Worm (Caenorhabditis elegans): ENCODE data around the gene appg-1.
A peak's percentile ranks its signal among the peaks of the same experiment; 100 is the strongest.

Gene appg-1

ce11 chrII:10309337-10309736, 16.5 kb upstream of the appg-1 start, which contains the start of gene ZK970.8 (continued):
- TF ChIP-seq hlh-4 (tag; optimal IDR thresholded peaks at IDR 0.05), result no peak

ce11 chrII:10311973-10312372, 13.9 kb upstream of the appg-1 start, which contains the start of gene srlf-34:
srlf-34 (plus strand) TSS chrII:10312293.
- no peak for TF ChIP-seq ceh-63 (GFP tag; optimal IDR thresholded peaks at IDR 0.05)
- TF ChIP-seq nhr-28 (tag; optimal IDR thresholded peaks at IDR 0.05), result no peak
- TF ChIP-seq tlp-1 (tag; optimal IDR thresholded peaks at IDR 0.05), result no peak
- no peak for TF ChIP-seq rnt-1 (tag; optimal IDR thresholded peaks at IDR 0.05)
- TF ChIP-seq nhr-47 (tag; optimal IDR thresholded peaks at IDR 0.05), result no peak
- no peak for TF ChIP-seq efl-1 (optimal IDR thresholded peaks at IDR 0.05)
- TF ChIP-seq efl-1 (GFP tag; optimal IDR thresholded peaks at IDR 0.05 in 1 of 2), result peak in 1 of 2 experiments; percentile 10
- no peak for TF ChIP-seq efl-3 (GFP tag; optimal IDR thresholded peaks at IDR 0.05)
- no peak for TF ChIP-seq sup-37 (GFP tag; optimal IDR thresholded peaks at IDR 0.05)
- no peak for TF ChIP-seq nhr-71 (tag; optimal IDR thresholded peaks at IDR 0.05)
- no peak for TF ChIP-seq egl-13 (tag; optimal IDR thresholded peaks at IDR 0.05)
- no peak for TF ChIP-seq tbx-2 (tag; optimal IDR thresholded peaks at IDR 0.05)
- TF ChIP-seq nhr-76 (tag; optimal IDR thresholded peaks at IDR 0.05), result no peak
- no peak for TF ChIP-seq C04F5.9 (tag; optimal IDR thresholded peaks at IDR 0.05)
- no peak for TF ChIP-seq fos-1 (tag; optimal IDR thresholded peaks at IDR 0.05)
- no peak for TF ChIP-seq unc-130 (tag; optimal IDR thresholded peaks at IDR 0.05)
- no peak for TF ChIP-seq sptf-1 (tag; optimal IDR thresholded peaks at IDR 0.05)
- TF ChIP-seq isw-1 (GFP tag; IDR thresholded peaks at IDR 0.05), result no peak
- peak; percentile 76 for TF ChIP-seq nhr-85 (tag)

DNA sequence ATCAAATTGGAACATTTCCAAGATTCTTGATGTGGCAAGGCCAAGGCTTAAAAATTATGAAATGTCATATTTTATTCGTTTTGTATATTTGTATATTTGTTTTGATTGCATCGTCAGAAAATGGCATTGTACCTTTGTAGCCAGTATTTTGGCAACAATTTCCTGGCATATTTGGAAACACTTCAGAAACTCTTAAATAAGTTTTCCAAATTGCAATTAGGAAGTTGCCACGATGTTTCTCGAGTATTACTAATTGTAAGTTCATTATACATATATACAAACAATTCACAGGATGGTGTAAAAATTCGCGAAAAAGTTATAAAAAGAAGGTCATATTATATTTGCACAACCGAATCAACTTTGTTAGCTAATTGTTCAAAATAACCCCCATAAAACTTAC, 10.6 kb upstream of the appg-1 start, which contains the start of gene idpp-8:
Gene idpp-8 (plus strand): TSS at position 301 of the 400 bp plus-strand sequence.
- TF ChIP-seq egl-13 (tag; optimal IDR thresholded peaks at IDR 0.05), result no peak
- no peak for TF ChIP-seq nhr-12 (tag; optimal IDR thresholded peaks at IDR 0.05)
- no peak for TF ChIP-seq tlp-1 (tag; optimal IDR thresholded peaks at IDR 0.05)
- no peak for TF ChIP-seq hlh-17 (GFP tag; optimal IDR thresholded peaks at IDR 0.05; ENCODE audit: borderline replicate concordance)
- no peak for TF ChIP-seq nhr-20 (tag; optimal IDR thresholded peaks at IDR 0.05)
- TF ChIP-seq pqm-1 (tag; optimal IDR thresholded peaks at IDR 0.05), result no peak
- no peak for TF ChIP-seq skn-1 (tag; optimal IDR thresholded peaks at IDR 0.05)
- no peak for TF ChIP-seq nhr-90 (tag; optimal IDR thresholded peaks at IDR 0.05; ENCODE audit: poor library complexity)
- TF ChIP-seq hlh-4 (tag; optimal IDR thresholded peaks at IDR 0.05), result no peak
- no peak for TF ChIP-seq efl-1 (optimal IDR thresholded peaks at IDR 0.05)
- TF ChIP-seq efl-1 (GFP tag; optimal IDR thresholded peaks at IDR 0.05 in 1 of 2), result no peak

DNA sequence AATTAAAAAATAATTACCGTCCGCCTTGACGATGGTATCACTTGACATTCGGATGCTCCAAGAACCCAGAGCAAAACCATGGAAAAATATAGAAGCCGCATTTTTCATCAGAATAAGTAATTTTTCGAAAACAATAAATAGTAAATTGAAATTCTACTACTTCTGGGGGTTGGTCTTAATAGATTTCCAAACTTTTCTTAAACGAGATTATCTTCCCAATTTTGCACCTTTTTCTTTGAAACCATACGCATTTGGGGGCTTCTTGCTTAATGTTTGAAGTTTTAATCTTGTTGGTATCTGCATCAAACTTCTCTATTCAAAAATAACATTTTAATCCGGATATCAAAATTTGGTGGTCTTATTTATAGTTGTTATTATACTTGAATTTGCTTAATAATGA, 9.7 kb upstream of the appg-1 start, which contains the start of gene gcy-5:
Gene gcy-5 (minus strand): TSS at position 101 of the 400 bp plus-strand sequence.
- TF ChIP-seq zag-1 (tag; optimal IDR thresholded peaks at IDR 0.05) (no peak), egl-13 (tag; optimal IDR thresholded peaks at IDR 0.05) (no peak), blmp-1 (tag; optimal IDR thresholded peaks at IDR 0.05) (no peak), unc-98 (GFP tag; IDR thresholded peaks at IDR 0.05) (no peak), hlh-17 (GFP tag; optimal IDR thresholded peaks at IDR 0.05; ENCODE audit: borderline replicate concordance) (no peak), nhr-28 (tag; optimal IDR thresholded peaks at IDR 0.05) (no peak), aha-1 (tag; optimal IDR thresholded peaks at IDR 0.05) (no peak), lin-15B (tag; optimal IDR thresholded peaks at IDR 0.05) (no peak), ceh-82 (tag; optimal IDR thresholded peaks at IDR 0.05) (no peak), swsn-7 (tag; optimal IDR thresholded peaks at IDR 0.05) (no peak), nhr-237 (tag; optimal IDR thresholded peaks at IDR 0.05) (no peak), nhr-84 (tag; optimal IDR thresholded peaks at IDR 0.05) (no peak), sox-4 (tag; optimal IDR thresholded peaks at IDR 0.05) (no peak), irx-1 (tag; optimal IDR thresholded peaks at IDR 0.05) (no peak)

DNA sequence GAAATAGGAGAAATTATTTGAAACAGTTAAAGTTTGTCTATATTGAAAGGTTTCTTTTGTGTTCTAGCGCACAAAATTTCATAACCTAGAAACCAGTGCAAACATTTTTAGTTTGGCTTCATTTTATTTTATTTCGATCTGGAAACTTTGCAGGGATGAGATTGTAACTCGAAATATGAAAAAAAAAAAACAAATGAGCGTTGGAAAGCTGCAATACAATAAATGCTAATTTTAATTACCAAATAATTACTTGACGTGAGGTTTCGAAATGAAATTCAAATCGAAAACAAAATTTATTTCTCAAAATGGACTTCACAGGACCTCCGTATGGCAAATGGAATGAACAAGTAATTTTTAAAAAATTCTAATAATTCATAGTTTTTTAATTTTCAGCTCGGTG, 8.8 kb upstream of the appg-1 start, which contains the start of gene M02G9.4:
Gene M02G9.4 (plus strand): TSS at position 301 of the 400 bp plus-strand sequence.
- TF ChIP-seq aha-1 (tag; optimal IDR thresholded peaks at IDR 0.05) (no peak), pag-3 (tag; optimal IDR thresholded peaks at IDR 0.05; ENCODE audit: borderline replicate concordance, insufficient read depth) (no peak), vab-15 (tag; optimal IDR thresholded peaks at IDR 0.05) (no peak), sup-37 (GFP tag; optimal IDR thresholded peaks at IDR 0.05) (no peak), skn-1 (tag; optimal IDR thresholded peaks at IDR 0.05) (no peak)

All from whole organism, L1 larva.